Worm (Caenorhabditis elegans): ENCODE results near the gene cpb-1.

Gene cpb-1

DNA sequence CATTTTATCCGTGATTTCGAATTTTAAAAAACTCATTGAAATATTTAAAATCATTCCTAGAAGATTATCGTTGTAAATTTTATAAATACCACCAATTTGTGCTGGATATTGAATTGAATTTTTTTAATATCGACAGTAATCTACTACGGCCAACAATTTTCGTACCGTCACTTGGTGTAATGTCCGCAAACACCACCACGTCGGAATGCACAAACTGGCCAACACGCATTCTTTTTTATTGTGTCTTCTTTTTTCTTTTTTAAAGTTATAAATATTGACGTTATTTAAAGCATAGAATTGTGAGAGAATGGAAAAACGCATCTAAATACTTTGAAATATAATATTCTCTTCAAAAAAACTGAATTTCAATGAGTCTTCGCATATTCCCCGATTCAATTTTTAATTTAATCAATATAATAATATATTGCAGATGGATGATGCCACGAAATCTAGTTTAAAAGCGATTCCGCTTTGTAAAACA is 9.0 kb downstream of the cpb-1 start, which contains the start of gene ufc-1 (continued):
- TF ChIP-seq lin-15B (tag; optimal IDR thresholded peaks at IDR 0.05) (no peak), lin-39 (tag; optimal IDR thresholded peaks at IDR 0.05) (no peak), elt-2 (tag; optimal IDR thresholded peaks at IDR 0.05) (no peak), nhr-84 (tag; optimal IDR thresholded peaks at IDR 0.05) (no peak), nhr-77 (tag; optimal IDR thresholded peaks at IDR 0.05) (no peak), ceh-90 (tag; optimal IDR thresholded peaks at IDR 0.05) (no peak), dpl-1 (GFP tag; optimal IDR thresholded peaks at IDR 0.05) (peak in 2 of 3 experiments; percentile 41 to 43), hlh-17 (GFP tag; optimal IDR thresholded peaks at IDR 0.05; ENCODE audit: borderline replicate concordance) (no peak), pag-3 (tag; optimal IDR thresholded peaks at IDR 0.05; ENCODE audit: borderline replicate concordance, insufficient read depth) (no peak), mab-9 (GFP tag; IDR thresholded peaks at IDR 0.05) (no peak), snu-23 (GFP tag; optimal IDR thresholded peaks at IDR 0.05) (peak; percentile 35), pax-3 (tag; optimal IDR thresholded peaks at IDR 0.05) (no peak), ztf-4 (tag; optimal IDR thresholded peaks at IDR 0.05) (no peak), tlp-1 (tag; optimal IDR thresholded peaks at IDR 0.05) (no peak), nhr-19 (GFP tag; conservative IDR thresholded peaks at IDR 0.05) (no peak), nhr-28 (tag; optimal IDR thresholded peaks at IDR 0.05) (no peak), unc-130 (tag; optimal IDR thresholded peaks at IDR 0.05) (no peak), hlh-4 (tag; optimal IDR thresholded peaks at IDR 0.05) (no peak), irx-1 (tag; optimal IDR thresholded peaks at IDR 0.05) (no peak), efl-3 (GFP tag; optimal IDR thresholded peaks at IDR 0.05) (no peak), aly-2 (tag; optimal IDR thresholded peaks at IDR 0.05) (no peak), mdl-1 (tag; optimal IDR thresholded peaks at IDR 0.05) (no peak), nhr-71 (tag; optimal IDR thresholded peaks at IDR 0.05) (peak; percentile 38), isw-1 (GFP tag; IDR thresholded peaks at IDR 0.05) (no peak), zip-4 (GFP tag; optimal IDR thresholded peaks at IDR 0.05) (no peak), nhr-12 (tag; optimal IDR thresholded peaks at IDR 0.05) (no peak), nhr-47 (tag; optimal IDR thresholded peaks at IDR 0.05) (no peak), fos-1 (tag; optimal IDR thresholded peaks at IDR 0.05) (no peak), jun-1 (tag; optimal IDR thresholded peaks at IDR 0.05) (no peak), pqm-1 (tag; optimal IDR thresholded peaks at IDR 0.05) (no peak)

DNA sequence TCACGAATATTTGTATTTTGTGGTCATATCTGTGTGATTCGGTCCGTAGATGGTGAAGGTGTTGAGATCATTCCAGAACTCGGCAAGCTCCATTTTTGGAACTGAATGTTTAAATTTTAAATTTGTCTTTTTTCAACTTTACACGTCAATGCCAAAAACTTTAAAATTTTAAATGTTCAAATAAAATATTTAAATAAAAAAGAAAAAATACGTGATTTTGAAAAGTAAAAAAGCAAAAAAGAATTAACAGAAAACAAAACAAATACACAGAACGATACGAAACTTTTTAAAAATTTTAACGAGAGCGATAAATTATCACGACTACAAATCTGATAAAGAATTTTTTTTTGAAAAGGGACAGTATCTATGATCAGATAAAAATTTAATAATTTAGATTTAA is 12.1 kb downstream of the cpb-1 start, which contains the start of gene elo-4:
Gene elo-4, minus strand, starts transcription at position 101 of the 400 bp plus-strand sequence.
- TF ChIP-seq lin-15B (tag; optimal IDR thresholded peaks at IDR 0.05) (no peak), elt-3 (tag; optimal IDR thresholded peaks at IDR 0.05) (no peak), nhr-47 (tag; optimal IDR thresholded peaks at IDR 0.05) (no peak)

DNA sequence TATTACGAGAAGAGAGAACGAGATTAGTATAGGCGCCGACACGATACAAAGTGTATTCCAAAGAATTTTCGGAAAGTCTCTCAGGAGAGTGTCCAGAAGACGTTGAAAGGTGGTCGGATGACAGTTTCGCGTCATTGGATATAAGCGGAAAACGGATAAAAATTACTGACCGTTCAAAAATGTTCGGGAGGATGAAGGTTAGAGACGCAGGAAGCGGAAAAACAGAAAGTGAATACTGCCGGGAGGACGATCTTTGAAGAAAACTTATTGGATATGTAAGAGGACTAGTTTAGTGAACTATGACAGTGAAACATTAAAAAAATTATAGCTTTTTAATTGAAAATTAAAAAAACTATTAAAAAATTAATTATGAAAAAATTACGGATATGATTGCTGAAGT is 13.0 kb downstream of the cpb-1 start:
- TF ChIP-seq mab-9 (GFP tag; IDR thresholded peaks at IDR 0.05) (no peak), blmp-1 (tag; optimal IDR thresholded peaks at IDR 0.05) (peak; percentile 95)

DNA sequence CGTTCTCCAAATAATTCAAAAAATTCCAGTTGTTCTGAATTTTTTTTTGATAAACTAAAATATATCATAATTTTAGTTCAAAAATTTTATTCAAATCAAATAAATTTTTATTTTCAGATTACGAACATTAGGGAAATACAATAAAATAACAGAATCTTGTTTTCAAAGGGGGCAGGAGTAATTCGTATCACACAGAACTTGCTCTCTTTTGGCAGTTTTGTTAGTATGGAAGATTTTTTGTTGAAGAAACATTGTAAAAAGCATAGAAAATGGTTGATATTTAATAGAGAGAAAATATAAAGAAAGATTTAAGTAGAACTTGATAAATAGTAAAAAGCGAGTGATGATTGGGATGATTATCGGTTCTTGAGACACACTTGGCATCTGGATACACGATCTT is 14.7 kb downstream of the cpb-1 start:
- no peak for TF ChIP-seq aly-2 (tag; optimal IDR thresholded peaks at IDR 0.05)
- TF ChIP-seq ceh-90 (tag; optimal IDR thresholded peaks at IDR 0.05): no peak
- TF ChIP-seq ztf-4 (tag; optimal IDR thresholded peaks at IDR 0.05): no peak
- TF ChIP-seq unc-62 (GFP tag; optimal IDR thresholded peaks at IDR 0.05): no peak
- TF ChIP-seq ama-1 (optimal IDR thresholded peaks at IDR 0.05): no peak
- TF ChIP-seq jun-1 (tag; optimal IDR thresholded peaks at IDR 0.05): no peak
- no peak for TF ChIP-seq C04F5.9 (tag; optimal IDR thresholded peaks at IDR 0.05)
- TF ChIP-seq ceh-88 (GFP tag; IDR thresholded peaks at IDR 0.05): no peak
- TF ChIP-seq C16A3.4 (tag; optimal IDR thresholded peaks at IDR 0.05): no peak
- no peak for TF ChIP-seq nhr-20 (tag; optimal IDR thresholded peaks at IDR 0.05)
- TF ChIP-seq vab-15 (tag; optimal IDR thresholded peaks at IDR 0.05): no peak
- TF ChIP-seq fkh-4 (tag; optimal IDR thresholded peaks at IDR 0.05; ENCODE audit: borderline replicate concordance): no peak
- no peak for TF ChIP-seq lin-14 (GFP tag; optimal IDR thresholded peaks at IDR 0.05)
- no peak for TF ChIP-seq pqm-1 (tag; optimal IDR thresholded peaks at IDR 0.05)
